Worm (Caenorhabditis elegans) whole organism, young adult: Measurements from ENCODE around the gene F34D10.9.
A peak's percentile ranks its signal among the peaks of the same experiment; 100 is the strongest.

ENCODE experiments used
- B0336.3 ChIP-seq: fragments of 200-800 bp; sonication (Bioruptor generic); IDR thresholded peaks from 2 replicates; pipeline ENCODE4 v1.3.6; 2022; ENCODE audit warnings: missing genetic modification characterization, missing compliant biosample characterization
- D2030.7 ChIP-seq: fragments of 200-800 bp; sonication (Bioruptor generic); IDR thresholded peaks from 2 replicates; pipeline ENCODE4 v1.3.6; 2022; ENCODE audit warnings: missing genetic modification reagents, missing genetic modification characterization, missing compliant biosample characterization
- F33H1.4 ChIP-seq: fragments of 200-800 bp; sonication (Bioruptor generic); IDR thresholded peaks from 2 replicates; pipeline ENCODE4 v1.3.6; 2022; ENCODE audit warnings: missing genetic modification reagents, missing genetic modification characterization, missing compliant biosample characterization
- F49E8.2 ChIP-seq: sonication (generic microtip); optimal IDR thresholded peaks from 3 replicates; lab custom pipeline; 2017; ENCODE audit warnings: missing genetic modification characterization, mild to moderate bottlenecking, missing compliant biosample characterization, antibody characterized with exemption, moderate library complexity; ENCODE audit not compliant: insufficient read depth
- K12H6.12 ChIP-seq: fragments of 200-800 bp; sonication (Bioruptor generic); optimal IDR thresholded peaks from 2 replicates; lab custom pipeline; 2018; ENCODE audit warnings: mild to moderate bottlenecking, missing genetic modification characterization, missing compliant biosample characterization
- T26A5.8 ChIP-seq: sonication (generic microtip); optimal IDR thresholded peaks from 2 replicates; lab custom pipeline; 2016; ENCODE audit warnings: missing genetic modification characterization, missing compliant biosample characterization
- ama-1 ChIP-seq, 3 experiments: fragments of 150-350 bp in 1 of 3; sonication (generic microtip) in 2 of 3; optimal IDR thresholded peaks; 2 replicates each; lab custom pipeline; 2014 to 2018; ENCODE audit warnings: missing biosample characterization in 2 of 3, missing genetic modification characterization in 2 of 3, missing genetic modification reagents in 2 of 3
- aptf-2 ChIP-seq: fragments of 200-800 bp; sonication (Bioruptor generic); conservative IDR thresholded peaks from 2 replicates; pipeline ENCODE4 v1.3.6; 2022; ENCODE audit warnings: missing genetic modification reagents, missing genetic modification characterization, missing compliant biosample characterization
- bed-1 ChIP-seq: fragments of 200-800 bp; sonication (Bioruptor generic); IDR thresholded peaks from 2 replicates; pipeline ENCODE4 v1.3.6; 2022; ENCODE audit warnings: missing genetic modification reagents, missing genetic modification characterization, missing compliant biosample characterization
- ccch-3 ChIP-seq: fragments of 200-800 bp; sonication (Bioruptor generic); optimal IDR thresholded peaks from 2 replicates; lab custom pipeline; 2018; ENCODE audit warnings: mild to moderate bottlenecking, missing genetic modification characterization, missing compliant biosample characterization
- cebp-2 ChIP-seq: fragments of 200-800 bp; sonication (Bioruptor generic); IDR thresholded peaks from 2 replicates; pipeline ENCODE4 v1.3.6; 2022; ENCODE audit warnings: missing genetic modification characterization, missing compliant biosample characterization
- ceh-100 ChIP-seq: fragments of 200-800 bp; sonication (Bioruptor generic); IDR thresholded peaks from 2 replicates; pipeline ENCODE4 v1.3.6; 2022; ENCODE audit warnings: missing genetic modification reagents, missing genetic modification characterization, missing compliant biosample characterization
- ceh-58 ChIP-seq: fragments of 200-800 bp; sonication (Bioruptor generic); IDR thresholded peaks from 2 replicates; pipeline ENCODE4 v1.3.6; 2022; ENCODE audit warnings: missing genetic modification characterization, missing compliant biosample characterization
- dpl-1 ChIP-seq: fragments of 150-350 bp; optimal IDR thresholded peaks from 2 replicates; lab custom pipeline; 2014; ENCODE audit warnings: missing biosample characterization, missing genetic modification reagents, missing genetic modification characterization
- efl-1 ChIP-seq: fragments of 150-350 bp; optimal IDR thresholded peaks from 2 replicates; lab custom pipeline; 2014; ENCODE audit warnings: missing biosample characterization, missing genetic modification reagents, missing genetic modification characterization
- ekl-4 ChIP-seq: fragments of 200-800 bp; sonication (Bioruptor generic); IDR thresholded peaks from 2 replicates; pipeline ENCODE4 v1.3.6; 2022; ENCODE audit warnings: missing genetic modification reagents, missing genetic modification characterization, missing compliant biosample characterization
- gei-17 ChIP-seq: fragments of 200-800 bp; sonication (Bioruptor generic); optimal IDR thresholded peaks from 2 replicates; lab custom pipeline; 2018; ENCODE audit warnings: mild to moderate bottlenecking, missing genetic modification characterization, missing compliant biosample characterization
- him-1 ChIP-seq: sonication (generic microtip); optimal IDR thresholded peaks from 2 replicates; lab custom pipeline; 2016; ENCODE audit warnings: missing genotype, missing genetic modification reagents, missing genetic modification characterization, missing compliant biosample characterization
- hlh-26 ChIP-seq: fragments of 200-800 bp; sonication (Bioruptor generic); conservative IDR thresholded peaks from 2 replicates; pipeline ENCODE4 v1.3.6; 2022; ENCODE audit warnings: missing genetic modification reagents, missing genetic modification characterization, missing compliant biosample characterization
- hsf-1 ChIP-seq: fragments of 200-800 bp; sonication (Bioruptor generic); IDR thresholded peaks from 2 replicates; pipeline ENCODE4 v1.3.6; 2022; ENCODE audit warnings: missing genetic modification reagents, missing genetic modification characterization, missing compliant biosample characterization
- let-607 ChIP-seq, 2 experiments: fragments of 200-800 bp in 1 of 2; sonication (Bioruptor generic) in 1 of 2; sonication (generic microtip) in 1 of 2; optimal IDR thresholded peaks; 2 replicates each; lab custom pipeline; 2016 to 2018; ENCODE audit warnings: mild to moderate bottlenecking in 2 of 2, missing compliant biosample characterization in 2 of 2, missing genetic modification characterization in 2 of 2, moderate library complexity in 2 of 2, missing genotype in 1 of 2
- lin-26 ChIP-seq: fragments of 200-800 bp; sonication (Bioruptor generic); IDR thresholded peaks from 2 replicates; pipeline ENCODE4 v1.3.6; 2022; ENCODE audit warnings: missing genetic modification reagents, missing genetic modification characterization, missing compliant biosample characterization
- lin-54 ChIP-seq: fragments of 200-800 bp; sonication (Bioruptor generic); optimal IDR thresholded peaks from 2 replicates; lab custom pipeline; 2018; ENCODE audit warnings: mild to moderate bottlenecking, missing genetic modification characterization, missing compliant biosample characterization
- lsl-1 ChIP-seq: fragments of 200-800 bp; sonication (Bioruptor generic); optimal IDR thresholded peaks from 2 replicates; lab custom pipeline; 2018; ENCODE audit warnings: mild to moderate bottlenecking, missing genetic modification characterization, moderate library complexity, missing compliant biosample characterization
- lsy-27 ChIP-seq: sonication (generic microtip); optimal IDR thresholded peaks from 2 replicates; lab custom pipeline; 2017; ENCODE audit warnings: missing genetic modification characterization, mild to moderate bottlenecking, missing compliant biosample characterization, antibody characterized with exemption, missing genotype, borderline replicate concordance; ENCODE audit not compliant: insufficient read depth
- madf-6 ChIP-seq: fragments of 200-800 bp; sonication (Bioruptor generic); IDR thresholded peaks from 2 replicates; pipeline ENCODE4 v1.3.6; 2022; ENCODE audit warnings: missing genetic modification reagents, missing genetic modification characterization, missing compliant biosample characterization
- madf-8 ChIP-seq: fragments of 200-800 bp; sonication (Bioruptor generic); conservative IDR thresholded peaks from 2 replicates; pipeline ENCODE4 v1.3.6; 2022; ENCODE audit warnings: missing genetic modification reagents, missing genetic modification characterization, missing compliant biosample characterization
- mel-28 ChIP-seq: sonication (generic microtip); optimal IDR thresholded peaks from 2 replicates; lab custom pipeline; 2016; ENCODE audit warnings: borderline replicate concordance, mild to moderate bottlenecking, missing genetic modification characterization, missing compliant biosample characterization
- nhr-179 ChIP-seq: sonication (generic microtip); optimal IDR thresholded peaks from 2 replicates; lab custom pipeline; 2016; ENCODE audit warnings: mild to moderate bottlenecking, missing genetic modification characterization, missing compliant biosample characterization
- nhr-27 ChIP-seq: fragments of 200-800 bp; sonication (Bioruptor generic); optimal IDR thresholded peaks from 2 replicates; lab custom pipeline; 2018; ENCODE audit warnings: mild to moderate bottlenecking, missing genetic modification characterization, moderate library complexity, missing compliant biosample characterization
- nhr-80 ChIP-seq: sonication (generic microtip); optimal IDR thresholded peaks from 2 replicates; lab custom pipeline; 2016; ENCODE audit warnings: missing genetic modification characterization, missing compliant biosample characterization
- rcor-1 ChIP-seq: fragments of 200-800 bp; sonication (Bioruptor generic); IDR thresholded peaks from 2 replicates; pipeline ENCODE4 v1.3.6; 2022; ENCODE audit warnings: missing genetic modification reagents, missing genetic modification characterization, missing compliant biosample characterization
- sea-2 ChIP-seq: fragments of 200-800 bp; sonication (Bioruptor generic); IDR thresholded peaks from 2 replicates; pipeline ENCODE4 v1.3.6; 2022; ENCODE audit warnings: missing genetic modification characterization, missing compliant biosample characterization
- snpc-1.1 ChIP-seq: sonication (generic microtip); optimal IDR thresholded peaks from 2 replicates; lab custom pipeline; 2017; ENCODE audit warnings: missing genetic modification characterization, mild to moderate bottlenecking, missing compliant biosample characterization, antibody characterized with exemption, moderate library complexity, missing genotype, missing genetic modification reagents; ENCODE audit not compliant: insufficient read depth
- snpc-3.4 ChIP-seq: sonication (generic microtip); optimal IDR thresholded peaks from 2 replicates; lab custom pipeline; 2017; ENCODE audit warnings: missing genetic modification characterization, mild to moderate bottlenecking, missing compliant biosample characterization, antibody characterized with exemption, moderate library complexity, missing genotype, missing genetic modification reagents
- tbp1 ChIP-seq: fragments of 200-800 bp; sonication (Bioruptor generic); optimal IDR thresholded peaks from 2 replicates; lab custom pipeline; 2018; ENCODE audit warnings: mild to moderate bottlenecking, missing genetic modification characterization, missing compliant biosample characterization
- tbx-9 ChIP-seq: sonication (generic microtip); optimal IDR thresholded peaks from 2 replicates; lab custom pipeline; 2016; ENCODE audit warnings: borderline replicate concordance, missing genetic modification characterization, inconsistent platforms, missing compliant biosample characterization
- xnd-1 ChIP-seq: sonication (generic microtip); optimal IDR thresholded peaks from 2 replicates; lab custom pipeline; 2016; ENCODE audit warnings: missing genotype, missing genetic modification reagents, missing genetic modification characterization, missing compliant biosample characterization
- ztf-22 ChIP-seq: fragments of 200-800 bp; sonication (Bioruptor generic); optimal IDR thresholded peaks from 2 replicates; lab custom pipeline; 2018; ENCODE audit warnings: mild to moderate bottlenecking, missing genetic modification characterization, moderate library complexity, missing compliant biosample characterization

Gene F34D10.9

DNA sequence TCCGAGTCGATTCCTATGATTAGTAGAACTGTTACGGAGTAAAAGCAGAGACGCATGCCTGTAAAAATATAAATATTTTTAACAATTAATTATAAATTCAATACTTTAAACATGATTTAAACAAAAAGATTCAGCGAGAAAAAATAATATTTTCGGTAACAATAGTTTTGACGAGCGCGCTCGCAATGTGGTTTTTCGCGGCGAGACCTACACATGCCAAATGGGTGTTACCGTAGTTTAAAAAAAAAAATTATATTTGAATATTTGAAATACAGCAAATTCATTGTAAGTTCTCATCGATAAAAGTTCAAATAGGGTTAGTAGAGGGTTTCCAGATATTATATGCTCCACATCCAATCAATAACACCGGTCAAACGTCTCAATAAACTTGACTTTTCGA, 3.0 kb downstream of the F34D10.9 start, which contains the start of gene gldi-5:
Gene gldi-5 (minus strand): TSS at position 58 of the 400 bp plus-strand sequence.
- TF ChIP-seq gei-17 (GFP tag; lab: Kevin White, UChicago): no peak
- no peak for TF ChIP-seq lin-26 (GFP tag; lab: Robert Waterston, UW)
- TF ChIP-seq bed-1 (GFP tag; lab: Robert Waterston, UW): no peak
- peak; percentile 68 for TF ChIP-seq efl-1 (GFP tag; lab: Kevin White, UChicago)
- no peak for TF ChIP-seq snpc-1.1 (tag; lab: Kevin White, UChicago)
- TF ChIP-seq lsl-1: peak; percentile 83
- peak; percentile 28 for TF ChIP-seq snpc-3.4 (tag; lab: Kevin White, UChicago)
- TF ChIP-seq nhr-80 (tag; lab: Kevin White, UChicago): no peak
- peak; percentile 46; the same call in 1 of the 2 replicates for TF ChIP-seq madf-8
- TF ChIP-seq F33H1.4: peak; percentile 82
- no peak for TF ChIP-seq let-607 (tag; optimal IDR thresholded peaks at IDR 0.05; lab: Kevin White, UChicago)
- TF ChIP-seq tbx-9: no peak
- TF ChIP-seq madf-6 (GFP tag; lab: Robert Waterston, UW): peak; percentile 77
- no peak for TF ChIP-seq ekl-4 (GFP tag; lab: Robert Waterston, UW)
- TF ChIP-seq T26A5.8: no peak
- TF ChIP-seq cebp-2: no peak
- no peak for TF ChIP-seq him-1 (tag; lab: Kevin White, UChicago)
- peak; percentile 45 for TF ChIP-seq xnd-1 (tag; lab: Kevin White, UChicago)
- peak; percentile 69 for TF ChIP-seq lin-54 (GFP tag; lab: Kevin White, UChicago)
- TF ChIP-seq nhr-27 (tag; lab: Kevin White, UChicago): no peak
- no peak for TF ChIP-seq sea-2
- TF ChIP-seq ceh-100 (GFP tag; lab: Robert Waterston, UW): no peak
- peak; percentile 33 for TF ChIP-seq dpl-1 (GFP tag; lab: Kevin White, UChicago)
- 0 out of 2 replicates have a peak, but pooled peaks have one; percentile 26 for TF ChIP-seq D2030.7 (GFP tag; lab: Robert Waterston, UW)
- TF ChIP-seq nhr-179 (tag; lab: Kevin White, UChicago): no peak

DNA sequence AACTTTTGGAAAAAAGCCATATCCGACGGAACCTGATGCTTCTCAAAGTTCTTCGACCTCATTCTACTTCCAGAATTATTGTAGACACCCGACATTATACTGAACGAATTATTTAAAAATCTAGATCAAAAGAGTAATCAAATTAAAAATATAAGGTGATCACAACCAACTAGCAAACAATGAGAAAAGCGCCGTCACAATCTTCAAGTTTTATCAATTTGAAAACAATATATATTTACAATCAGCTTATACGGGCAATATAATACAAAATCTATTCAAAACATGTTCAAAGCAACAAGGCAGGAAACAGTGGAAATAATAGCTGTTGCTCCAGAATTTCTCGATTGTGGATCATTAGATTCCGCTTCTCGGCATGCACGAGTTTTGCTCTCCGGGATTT, 4.5 kb downstream of the F34D10.9 start, which contains the start of gene C14B1.12:
Gene C14B1.12 (minus strand): TSS at position 101 of the 400 bp plus-strand sequence.
- TF ChIP-seq ceh-100 (GFP tag; lab: Robert Waterston, UW): no peak
- TF ChIP-seq ekl-4 (GFP tag; lab: Robert Waterston, UW): peak; percentile 60; the same call in 1 of the 2 replicates
- TF ChIP-seq, all 124 proteins: peak for 1

- TF ChIP-seq snpc-3.4 (tag; lab: Kevin White, UChicago) (peak; percentile 65), tbp1 (peak; percentile 4), efl-1 (GFP tag; lab: Kevin White, UChicago) (peak; percentile 79), lsl-1 (peak; percentile 45), madf-8 (peak; percentile 60), D2030.7 (GFP tag; lab: Robert Waterston, UW) (peak; percentile 56), hsf-1 (GFP tag; lab: Robert Waterston, UW) (peak; percentile 88), ama-1 (optimal IDR thresholded peaks at IDR 0.05; lab: Kevin White, UChicago) (no peak), ama-1 (GFP tag; optimal IDR thresholded peaks at IDR 0.05; lab: Kevin White, UChicago) (peak in 1 of 2 experiments; percentile 12), aptf-2 (GFP tag; lab: Robert Waterston, UW) (no peak), ceh-58 (GFP tag; lab: Robert Waterston, UW) (no peak), F33H1.4 (peak; percentile 54), let-607 (tag; optimal IDR thresholded peaks at IDR 0.05; lab: Kevin White, UChicago) (no peak), madf-6 (GFP tag; lab: Robert Waterston, UW) (peak; percentile 61; the same call in 1 of the 2 replicates), lin-54 (GFP tag; lab: Kevin White, UChicago) (peak; percentile 63)
- TF ChIP-seq, all 124 proteins: peak for 11
Measured at ce11 chrIII:3723726-3724125, 5.7 kb downstream of the F34D10.9 start.

- TF ChIP-seq rcor-1 (GFP tag; lab: Robert Waterston, UW): no peak
- peak; percentile 50 for TF ChIP-seq madf-6 (GFP tag; lab: Robert Waterston, UW)
- no peak for TF ChIP-seq hlh-26 (GFP tag; lab: Robert Waterston, UW)
- no peak for TF ChIP-seq ama-1 (optimal IDR thresholded peaks at IDR 0.05; lab: Kevin White, UChicago)
- TF ChIP-seq ama-1 (GFP tag; optimal IDR thresholded peaks at IDR 0.05; lab: Kevin White, UChicago): peak in 1 of 2 experiments; percentile 19
- TF ChIP-seq ccch-3 (GFP tag; lab: Kevin White, UChicago): no peak
- TF ChIP-seq madf-8: no peak
- no peak for TF ChIP-seq K12H6.12 (tag; lab: Kevin White, UChicago)
- TF ChIP-seq F49E8.2 (tag; lab: Kevin White, UChicago): peak; percentile 12
- 0 out of 2 replicates have a peak, but pooled peaks have one; percentile 29 for TF ChIP-seq ceh-100 (GFP tag; lab: Robert Waterston, UW)
- peak; percentile 74 for TF ChIP-seq him-1 (tag; lab: Kevin White, UChicago)
- TF ChIP-seq ekl-4 (GFP tag; lab: Robert Waterston, UW): 0 out of 2 replicates have a peak, but pooled peaks have one; percentile 23
- no peak for TF ChIP-seq ztf-22 (GFP tag; lab: Kevin White, UChicago)
- TF ChIP-seq lsy-27 (tag; lab: Kevin White, UChicago): no peak
- TF ChIP-seq snpc-3.4 (tag; lab: Kevin White, UChicago): peak; percentile 34
- TF ChIP-seq B0336.3 (GFP tag; lab: Robert Waterston, UW): peak; percentile 18; the same call in 1 of the 2 replicates
- TF ChIP-seq mel-28 (tag; lab: Kevin White, UChicago): no peak
Measured at ce11 chrIII:3719564-3719963, 9.9 kb downstream of the F34D10.9 start, which contains the start of gene C14B1.8. Gene C14B1.8, minus strand, starts transcription at chrIII:3719680.
